Fruit fly (Drosophila melanogaster) whole organism, pupa: ENCODE results near the gene CG11790.

Source experiments
- CG10348 ChIP-seq: fragments of 200-800 bp; sonication (Bioruptor generic); IDR thresholded peaks from 2 replicates; pipeline ENCODE4 v1.3.6; 2022; ENCODE audit warnings: missing biosample characterization, missing genetic modification characterization
- CG12605 ChIP-seq: fragments of 200-800 bp; sonication (Bioruptor generic); IDR thresholded peaks from 2 replicates; pipeline ENCODE4 v1.3.6; 2022; ENCODE audit warnings: missing biosample characterization, missing genetic modification characterization
- CG13204 ChIP-seq: fragments of 200-800 bp; sonication (Bioruptor generic); optimal IDR thresholded peaks from 2 replicates; lab custom pipeline; 2018; ENCODE audit warnings: missing biosample characterization, mild to moderate bottlenecking, missing genetic modification characterization, moderate library complexity
- CG14655 ChIP-seq: fragments of 200-800 bp; sonication (Bioruptor generic); optimal IDR thresholded peaks from 3 replicates; lab custom pipeline; 2017; ENCODE audit warnings: mild to moderate bottlenecking, missing biosample characterization, missing genetic modification reagents, missing genetic modification characterization
- CG15710 ChIP-seq: fragments of 200-800 bp; sonication (Bioruptor generic); optimal IDR thresholded peaks from 2 replicates; lab custom pipeline; 2018; ENCODE audit warnings: missing biosample characterization, mild to moderate bottlenecking, missing genetic modification characterization, moderate library complexity
- CG17806 ChIP-seq: fragments of 200-800 bp; sonication (Bioruptor generic); optimal IDR thresholded peaks from 2 replicates; lab custom pipeline; 2018; ENCODE audit warnings: missing biosample characterization, mild to moderate bottlenecking, missing genetic modification characterization, moderate library complexity
- CG32121 ChIP-seq: fragments of 200-800 bp; sonication (Bioruptor generic); IDR thresholded peaks from 2 replicates; pipeline ENCODE4 v1.3.6; 2022; ENCODE audit warnings: missing biosample characterization, missing genetic modification characterization
- CG34367 ChIP-seq: fragments of 200-800 bp; sonication (Bioruptor generic); optimal IDR thresholded peaks from 2 replicates; lab custom pipeline; 2018; ENCODE audit warnings: missing biosample characterization, mild to moderate bottlenecking, missing genetic modification characterization
- CG4496 ChIP-seq: fragments of 200-800 bp; sonication (Bioruptor generic); IDR thresholded peaks from 3 replicates; pipeline ENCODE4 v1.3.6; 2022; ENCODE audit warnings: missing biosample characterization, missing genetic modification characterization
- CG8159 ChIP-seq: fragments of 200-800 bp; sonication (Bioruptor generic); optimal IDR thresholded peaks from 3 replicates; lab custom pipeline; 2018; ENCODE audit warnings: missing biosample characterization, mild to moderate bottlenecking, missing genetic modification characterization, moderate library complexity
- CG8301 ChIP-seq: fragments of 200-800 bp; sonication (Bioruptor generic); optimal IDR thresholded peaks from 2 replicates; lab custom pipeline; 2018; ENCODE audit warnings: missing biosample characterization, mild to moderate bottlenecking, missing genetic modification characterization
- CG9948 ChIP-seq: fragments of 200-800 bp; sonication (Bioruptor generic); optimal IDR thresholded peaks from 2 replicates; lab custom pipeline; 2018; ENCODE audit warnings: missing biosample characterization, mild to moderate bottlenecking, missing genetic modification characterization, moderate library complexity
- D1 ChIP-seq: fragments of 200-800 bp; sonication (Bioruptor generic); optimal IDR thresholded peaks from 2 replicates; lab custom pipeline; 2018; ENCODE audit warnings: missing biosample characterization, mild to moderate bottlenecking, missing genetic modification characterization, moderate library complexity
- EcR ChIP-seq: fragments of 200-800 bp; sonication (Bioruptor generic); optimal IDR thresholded peaks from 3 replicates; lab custom pipeline; 2019; ENCODE audit warnings: missing biosample characterization, missing genetic modification characterization, mild to moderate bottlenecking, moderate library complexity, missing genetic modification reagents
- Ets98B ChIP-seq: fragments of 200-800 bp; sonication (Bioruptor generic); IDR thresholded peaks from 2 replicates; pipeline ENCODE4 v1.3.6; 2022; ENCODE audit warnings: missing biosample characterization, missing genetic modification characterization
- Pif1A ChIP-seq: fragments of 200-800 bp; sonication (Bioruptor generic); optimal IDR thresholded peaks from 3 replicates; lab custom pipeline; 2016; ENCODE audit warnings: missing biosample characterization, missing genetic modification characterization
- Pif1B ChIP-seq: fragments of 200-800 bp; sonication (Bioruptor generic); optimal IDR thresholded peaks from 3 replicates; lab custom pipeline; 2016; ENCODE audit warnings: missing biosample characterization, missing genetic modification characterization
- Snoo ChIP-seq: fragments of 200-800 bp; sonication (Bioruptor generic); optimal IDR thresholded peaks from 3 replicates; lab custom pipeline; 2017; ENCODE audit warnings: missing biosample characterization, mild to moderate bottlenecking, missing genetic modification characterization, inconsistent platforms
- fd96Ca ChIP-seq: fragments of 200-800 bp; sonication (Bioruptor generic); IDR thresholded peaks from 3 replicates; pipeline ENCODE4 v1.3.6; 2022; ENCODE audit warnings: missing biosample characterization, missing genetic modification characterization
- gl ChIP-seq: fragments of 200-800 bp; sonication (Bioruptor generic); optimal IDR thresholded peaks from 2 replicates; lab custom pipeline; 2018; ENCODE audit warnings: missing biosample characterization, mild to moderate bottlenecking, missing genetic modification characterization
- rn ChIP-seq: fragments of 200-800 bp; sonication (Bioruptor generic); IDR thresholded peaks from 2 replicates; pipeline ENCODE4 v1.3.6; 2022; ENCODE audit warnings: missing biosample characterization, missing genetic modification characterization

CG11790 gene

DNA sequence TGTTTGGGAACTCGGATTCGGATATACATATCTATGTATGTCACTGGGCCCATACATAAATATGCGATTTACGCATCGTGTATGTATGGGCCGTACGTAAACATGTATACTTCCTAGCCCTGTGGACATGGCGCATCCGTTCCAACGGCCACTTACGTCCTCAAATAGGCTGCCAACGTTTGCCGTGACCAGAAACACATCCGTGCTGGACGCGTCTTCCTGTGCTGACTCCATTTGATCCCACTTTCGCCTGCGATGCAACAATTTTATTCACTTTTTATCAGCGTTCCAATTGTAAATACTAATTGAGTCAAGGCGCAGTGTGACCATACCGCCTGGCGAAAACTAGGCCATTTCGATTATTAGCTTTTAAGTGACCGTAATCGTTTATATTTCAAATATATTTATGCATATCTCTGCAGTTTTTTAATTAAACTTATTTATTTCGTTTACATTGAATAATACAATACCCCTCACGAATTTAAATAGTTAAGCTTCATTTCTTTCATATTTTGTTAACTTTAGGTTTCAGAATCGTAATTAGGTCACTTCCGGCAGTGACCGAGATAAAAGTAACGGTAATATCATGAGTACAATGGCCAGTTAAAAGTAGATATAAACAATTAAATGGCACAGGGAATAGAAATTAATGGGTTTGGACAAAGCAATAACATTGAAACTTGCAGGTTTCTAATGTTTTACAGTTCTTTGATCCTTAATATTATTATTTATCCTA, 2.5 kb upstream of the CG11790 start, which contains the start of gene 5PtaseI:
TSS of gene 5PtaseI (minus strand) at position 336 of the 736 bp plus-strand sequence.
- no peak for TF ChIP-seq Pif1B (GFP tag; lab: Kevin White, UChicago)
- TF ChIP-seq Snoo (tag; lab: Kevin White, UChicago): no peak

DNA sequence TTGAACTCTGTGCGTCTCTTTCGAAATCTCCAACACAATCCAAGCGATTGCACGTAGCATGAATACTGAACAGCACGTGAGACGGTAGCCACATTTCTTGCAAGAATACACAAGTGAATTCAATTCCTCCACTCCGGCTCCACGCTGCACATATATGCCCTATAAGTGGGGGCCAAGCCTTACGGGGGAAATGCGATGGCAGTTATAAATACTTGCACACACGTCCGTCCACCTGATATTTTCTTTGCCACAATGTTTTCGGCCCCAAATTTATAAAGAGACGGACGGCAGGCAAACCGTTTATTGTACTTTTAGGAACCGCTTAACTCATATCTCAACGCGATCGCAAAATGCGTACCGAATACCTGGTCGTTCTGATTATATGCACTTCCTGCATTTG, 1.5 kb upstream of the CG11790 start, which contains the start of gene CG11786:
TSS of gene CG11786 (plus strand) at position 301 of the 400 bp plus-strand sequence.
- TF ChIP-seq CG12605 (no peak), CG8159 (no peak), Pif1A (GFP tag; lab: Kevin White, UChicago) (no peak), CG8301 (no peak), Snoo (tag; lab: Kevin White, UChicago) (no peak), CG17806 (no peak), CG14655 (GFP tag; lab: Kevin White, UChicago) (no peak), fd96Ca (GFP tag; lab: Robert Waterston, UW) (no peak), Pif1B (GFP tag; lab: Kevin White, UChicago) (no peak), D1 (no peak), CG13204 (GFP tag; lab: Kevin White, UChicago) (no peak), rn (GFP tag; lab: Robert Waterston, UW) (no peak), CG10348 (no peak), gl (tag; lab: Kevin White, UChicago) (no peak), CG34367 (tag; lab: Kevin White, UChicago) (no peak), CG15710 (no peak), CG32121 (GFP tag; lab: Robert Waterston, UW) (no peak), Ets98B (GFP tag; lab: Robert Waterston, UW) (no peak), EcR (no peak)

dm6 chr3R:25049383-25049741, 1.9 kb downstream of the CG11790 start, which contains the start of gene CG11791:
TSS of gene CG11791 (plus strand) at chr3R:25049616.
- TF ChIP-seq CG9948 (no peak), D1 (no peak), gl (tag; lab: Kevin White, UChicago) (no peak), rn (GFP tag; lab: Robert Waterston, UW) (no peak), CG14655 (GFP tag; lab: Kevin White, UChicago) (no peak), CG17806 (no peak), Snoo (tag; lab: Kevin White, UChicago) (no peak), Ets98B (GFP tag; lab: Robert Waterston, UW) (no peak)

DNA sequence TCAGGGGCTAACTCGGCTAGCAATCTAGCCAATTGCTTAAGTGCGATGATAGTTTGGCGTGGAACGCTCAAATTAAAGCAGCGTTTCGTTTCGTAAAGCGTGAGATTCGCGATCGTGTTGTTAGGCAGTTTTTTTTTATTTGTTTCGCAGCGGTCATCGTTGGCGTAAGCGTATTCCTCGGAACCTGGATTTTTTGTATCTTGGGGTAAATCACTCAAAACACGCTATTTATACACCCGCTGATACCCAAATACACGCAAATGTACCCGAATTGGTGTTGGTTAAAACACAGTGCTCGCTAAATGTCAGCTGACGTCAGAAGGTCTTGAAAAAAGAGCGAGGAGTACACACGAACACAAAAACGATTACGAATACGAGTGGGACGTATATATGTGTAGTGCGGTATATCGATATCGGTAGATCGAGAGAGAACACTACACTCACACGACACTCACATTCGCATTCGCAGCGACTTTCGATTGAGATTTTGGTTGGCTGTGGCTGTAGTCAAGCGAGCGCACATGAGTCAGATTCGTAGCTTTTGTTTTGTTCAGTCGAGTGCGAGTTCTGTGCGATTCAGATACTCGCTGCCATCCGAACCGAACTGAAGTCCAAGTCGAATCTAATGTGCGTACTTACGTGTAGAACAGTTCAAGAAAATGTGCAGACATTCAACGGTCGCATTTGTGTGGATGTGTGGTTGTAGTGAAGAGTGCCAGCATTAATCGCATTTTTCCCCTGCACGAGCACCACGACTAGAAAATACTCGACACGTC, 2.4 kb downstream of the CG11790 start:
- no peak for TF ChIP-seq CG8159
- peak; percentile 39 for TF ChIP-seq Snoo (tag; lab: Kevin White, UChicago)
- TF ChIP-seq Pif1B (GFP tag; lab: Kevin White, UChicago): peak; percentile 59
- no peak for TF ChIP-seq CG32121 (GFP tag; lab: Robert Waterston, UW)
- peak; percentile 11 for TF ChIP-seq CG15710
- peak; percentile 72 for TF ChIP-seq EcR
- no peak for TF ChIP-seq rn (GFP tag; lab: Robert Waterston, UW)
- peak; percentile 5 for TF ChIP-seq CG8301
- no peak for TF ChIP-seq fd96Ca (GFP tag; lab: Robert Waterston, UW)
- TF ChIP-seq CG17806: peak; percentile 13
- TF ChIP-seq gl (tag; lab: Kevin White, UChicago): peak; percentile 44

dm6 chr3R:25050649-25051048, 3.1 kb downstream of the CG11790 start:
- no peak for TF ChIP-seq Pif1B (GFP tag; lab: Kevin White, UChicago)
- TF ChIP-seq rn (GFP tag; lab: Robert Waterston, UW): no peak

DNA sequence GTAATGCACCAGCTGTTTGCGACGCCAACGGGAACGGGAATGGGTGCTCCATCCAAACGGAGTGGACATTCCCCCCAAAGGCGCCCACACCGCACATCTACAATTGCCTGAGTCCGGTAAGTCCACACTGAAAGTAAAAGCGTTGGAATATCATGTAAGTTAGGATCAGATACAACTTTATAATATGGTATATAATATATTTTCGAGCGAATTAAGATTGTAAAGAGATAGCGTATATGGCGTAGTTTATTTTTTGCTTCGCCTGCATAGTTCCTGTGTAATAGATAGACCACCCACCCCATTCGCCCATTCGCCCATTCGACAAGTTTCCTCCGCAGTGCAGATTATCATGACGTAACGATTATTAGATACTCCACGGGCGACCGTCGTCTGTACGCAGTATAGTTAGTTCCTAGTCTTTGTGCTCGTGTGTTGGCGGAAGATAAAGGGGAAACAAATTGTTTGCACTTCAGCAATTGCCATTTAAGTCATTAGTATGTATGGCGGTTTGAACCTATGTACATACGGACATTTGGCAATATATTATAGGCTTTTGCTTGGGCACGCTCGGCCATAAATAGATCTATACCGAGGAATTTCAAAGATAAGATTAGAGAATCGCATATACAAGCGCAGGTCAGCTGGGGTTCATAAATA, 4.1 kb downstream of the CG11790 start:
- TF ChIP-seq CG8301 (peak; percentile 56), CG10348 (no peak), Pif1B (GFP tag; lab: Kevin White, UChicago) (peak; percentile 27), D1 (no peak), EcR (no peak), CG32121 (GFP tag; lab: Robert Waterston, UW) (peak; percentile 73), CG4496 (GFP tag; lab: Robert Waterston, UW) (peak; percentile 72; the same call in 2 of the 3 replicates), Ets98B (GFP tag; lab: Robert Waterston, UW) (peak; percentile 80)
